Worm (Caenorhabditis elegans) whole organism, L2 larva: ENCODE measurements around the gene C26E6.1.

Source experiments
- alr-1 ChIP-seq: fragments of 150-350 bp; optimal IDR thresholded peaks from 2 replicates; lab custom pipeline; 2014; ENCODE audit warnings: missing biosample characterization, missing genetic modification characterization
- ama-1 ChIP-seq: fragments of 150-350 bp; optimal IDR thresholded peaks from 2 replicates; lab custom pipeline; 2018; ENCODE audit warnings: inconsistent platforms
- gmeb-1 ChIP-seq: fragments of 150-350 bp; optimal IDR thresholded peaks from 2 replicates; lab custom pipeline; 2014; ENCODE audit warnings: missing biosample characterization, missing genetic modification characterization
- lin-11 ChIP-seq: fragments of 150-350 bp; sonication (generic microtip); optimal IDR thresholded peaks from 2 replicates; lab custom pipeline; 2014; ENCODE audit warnings: missing biosample characterization, missing genetic modification characterization, inconsistent platforms, mixed read lengths
- lin-13 ChIP-seq: fragments of 150-350 bp; optimal IDR thresholded peaks from 2 replicates; lab custom pipeline; 2014; ENCODE audit warnings: missing biosample characterization, missing genetic modification reagents, missing genetic modification characterization
- mab-5 ChIP-seq: fragments of 150-350 bp; optimal IDR thresholded peaks from 2 replicates; lab custom pipeline; 2014; ENCODE audit warnings: missing biosample characterization, missing genetic modification characterization
- mbf-1 ChIP-seq: sonication (generic microtip); optimal IDR thresholded peaks from 2 replicates; lab custom pipeline; 2017; ENCODE audit warnings: missing biosample characterization, missing genetic modification characterization
- mdl-1 ChIP-seq, 2 experiments: fragments of 150-350 bp in 1 of 2; sonication (generic microtip) in 1 of 2; optimal IDR thresholded peaks; 2 replicates each; lab custom pipeline; 2017; ENCODE audit warnings: missing biosample characterization in 2 of 2, missing genetic modification characterization in 2 of 2
- nhr-12 ChIP-seq: fragments of 150-350 bp; optimal IDR thresholded peaks from 2 replicates; lab custom pipeline; 2014; ENCODE audit warnings: missing biosample characterization, missing genetic modification characterization
- nhr-6 ChIP-seq: fragments of 150-350 bp; optimal IDR thresholded peaks from 2 replicates; lab custom pipeline; 2014; ENCODE audit warnings: missing biosample characterization, missing genetic modification characterization
- skn-1 ChIP-seq: sonication (generic microtip); optimal IDR thresholded peaks from 2 replicates; lab custom pipeline; 2017; ENCODE audit warnings: missing biosample characterization, missing genetic modification characterization
- snpc-4 ChIP-seq: fragments of 150-350 bp; optimal IDR thresholded peaks from 2 replicates; lab custom pipeline; 2014; ENCODE audit warnings: missing biosample characterization, missing genetic modification characterization
- zag-1 ChIP-seq: fragments of 150-350 bp; optimal IDR thresholded peaks from 2 replicates; lab custom pipeline; 2014; ENCODE audit warnings: missing biosample characterization, missing genetic modification characterization

DNA sequence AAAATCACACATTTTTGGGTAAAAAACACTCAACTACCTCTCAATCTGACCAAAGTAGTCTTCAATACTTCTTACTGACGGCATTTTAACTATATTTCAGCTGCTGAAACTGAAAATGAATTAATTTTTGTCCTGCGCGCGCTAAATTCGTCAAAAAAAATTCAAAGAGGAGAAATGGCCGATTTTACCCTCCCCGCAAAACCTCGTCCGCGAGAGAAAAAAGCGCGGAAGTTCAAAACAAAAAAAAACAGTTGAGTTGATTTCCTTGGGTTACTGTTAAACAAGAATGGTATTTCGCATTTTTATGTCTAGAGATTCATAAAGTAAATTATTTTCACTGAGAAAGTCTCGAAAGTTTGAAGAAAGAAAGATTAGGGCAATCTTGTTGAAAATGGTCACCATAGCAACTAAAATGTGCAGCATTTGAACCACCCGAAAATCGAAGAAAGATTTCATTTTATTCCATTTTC lies 30.2 kb downstream of the C26E6.1 start, which contains the start of the genes C27F2.10 and wdr-60:
- TF ChIP-seq mab-5 (no peak), gmeb-1 (peak; percentile 80), ama-1 (lab: Kevin White, UChicago) (no peak), nhr-6 (no peak), lin-11 (tag; lab: Kevin White, UChicago) (no peak), mdl-1 (tag; optimal IDR thresholded peaks at IDR 0.05; lab: Kevin White, UChicago) (no peak), nhr-12 (tag; lab: Kevin White, UChicago) (no peak), zag-1 (tag; lab: Kevin White, UChicago) (no peak), lin-13 (GFP tag; lab: Kevin White, UChicago) (no peak), alr-1 (tag; lab: Kevin White, UChicago) (no peak), skn-1 (tag; lab: Kevin White, UChicago) (no peak), mbf-1 (tag; lab: Kevin White, UChicago) (no peak), snpc-4 (no peak)
